Worm (Caenorhabditis elegans) whole organism, L2 larva: ENCODE results near the gene T27E4.7.

Experiments used
- ZK546.5 ChIP-seq: sonication (generic microtip); optimal IDR thresholded peaks from 2 replicates; lab custom pipeline; 2017; ENCODE audit warnings: missing biosample characterization, missing genetic modification characterization
- dmd-4 ChIP-seq: sonication (generic microtip); optimal IDR thresholded peaks from 2 replicates; lab custom pipeline; 2017; ENCODE audit warnings: missing biosample characterization, missing genetic modification characterization
- elt-3 ChIP-seq: sonication (generic microtip); optimal IDR thresholded peaks from 2 replicates; lab custom pipeline; 2017; ENCODE audit warnings: missing biosample characterization, missing genetic modification characterization
- lin-11 ChIP-seq: fragments of 150-350 bp; sonication (generic microtip); optimal IDR thresholded peaks from 2 replicates; lab custom pipeline; 2014; ENCODE audit warnings: missing biosample characterization, missing genetic modification characterization, inconsistent platforms, mixed read lengths
- lin-39 ChIP-seq: fragments of 150-350 bp; optimal IDR thresholded peaks from 2 replicates; lab custom pipeline; 2014; ENCODE audit warnings: missing biosample characterization, missing genetic modification reagents, missing genetic modification characterization
- nhr-11 ChIP-seq: fragments of 150-350 bp; optimal IDR thresholded peaks from 2 replicates; lab custom pipeline; 2014; ENCODE audit warnings: missing biosample characterization, missing genetic modification characterization
- nhr-12 ChIP-seq: fragments of 150-350 bp; optimal IDR thresholded peaks from 2 replicates; lab custom pipeline; 2014; ENCODE audit warnings: missing biosample characterization, missing genetic modification characterization
- nhr-237 ChIP-seq: fragments of 150-350 bp; optimal IDR thresholded peaks from 2 replicates; lab custom pipeline; 2014; ENCODE audit warnings: missing biosample characterization, missing genetic modification characterization
- nhr-25 ChIP-seq: fragments of 150-350 bp; sonication (generic microtip); optimal IDR thresholded peaks from 3 replicates; lab custom pipeline; 2014; ENCODE audit warnings: missing biosample characterization, missing genetic modification characterization
- nhr-77 ChIP-seq: fragments of 150-350 bp; optimal IDR thresholded peaks from 2 replicates; lab custom pipeline; 2014; ENCODE audit warnings: missing biosample characterization, missing genetic modification characterization
- unc-62 ChIP-seq: fragments of 150-350 bp; optimal IDR thresholded peaks from 2 replicates; lab custom pipeline; 2014; ENCODE audit warnings: missing biosample characterization, missing genetic modification reagents, missing genetic modification characterization

DNA sequence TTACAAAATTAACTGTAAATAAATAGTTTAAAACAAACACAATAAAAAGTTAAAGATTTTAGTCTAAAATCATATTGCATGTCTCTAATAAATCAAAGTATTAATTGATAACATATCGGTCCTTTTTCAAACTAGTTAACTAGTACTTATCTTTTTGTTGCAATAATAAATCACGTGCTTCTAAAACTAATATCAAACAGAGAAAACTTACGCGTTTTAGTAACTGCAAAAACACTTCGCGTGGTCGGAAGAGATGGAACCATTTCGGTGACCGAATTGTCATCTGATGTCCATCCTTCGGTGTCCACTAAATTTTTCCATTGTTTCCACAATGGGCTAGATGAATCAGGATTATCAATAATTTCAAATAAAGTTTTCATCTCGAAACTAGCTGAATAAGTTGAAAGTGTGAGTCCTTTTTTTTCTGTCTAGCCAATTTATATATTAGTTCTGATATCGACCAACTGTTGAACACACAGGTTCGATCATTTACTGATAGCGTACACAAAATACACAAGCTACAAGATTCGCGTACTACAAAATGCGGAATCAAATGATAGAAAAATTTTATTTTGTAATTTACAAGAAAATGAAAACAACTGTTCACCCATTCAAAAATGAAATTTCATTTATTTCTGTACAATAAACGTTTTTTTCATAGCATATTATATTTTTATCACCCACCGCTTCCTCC is 22.3 kb upstream of the T27E4.7 start, which contains the start of gene F21C10.9:
- TF ChIP-seq dmd-4 (tag; lab: Kevin White, UChicago) (no peak), unc-62 (GFP tag; lab: Kevin White, UChicago) (no peak), nhr-237 (tag; lab: Kevin White, UChicago) (no peak), nhr-77 (tag; lab: Kevin White, UChicago) (no peak), lin-11 (tag; lab: Kevin White, UChicago) (no peak), elt-3 (no peak), ZK546.5 (tag; lab: Kevin White, UChicago) (no peak), lin-39 (tag; lab: Kevin White, UChicago) (no peak), nhr-25 (no peak), nhr-11 (no peak), nhr-12 (no peak)
